Worm (Caenorhabditis elegans) whole organism, L2 larva: ENCODE results near the gene chk-1.

Source experiments
- C34F6.9 ChIP-seq: fragments of 150-350 bp; optimal IDR thresholded peaks from 2 replicates; lab custom pipeline; 2014; ENCODE audit warnings: missing biosample characterization, missing genetic modification characterization
- F13H6.1 ChIP-seq: sonication (generic microtip); optimal IDR thresholded peaks from 2 replicates; lab custom pipeline; 2016; ENCODE audit warnings: missing genetic modification characterization, missing compliant biosample characterization
- R02D3.7 ChIP-seq: fragments of 150-350 bp; optimal IDR thresholded peaks from 2 replicates; lab custom pipeline; 2014; ENCODE audit warnings: missing biosample characterization, missing genetic modification characterization
- Y55F3AM.14 ChIP-seq: fragments of 200-800 bp; sonication (Bioruptor generic); optimal IDR thresholded peaks from 2 replicates; lab custom pipeline; 2018; ENCODE audit warnings: mild to moderate bottlenecking, missing genetic modification characterization, missing compliant biosample characterization
- ZK546.5 ChIP-seq: sonication (generic microtip); optimal IDR thresholded peaks from 2 replicates; lab custom pipeline; 2017; ENCODE audit warnings: missing biosample characterization, missing genetic modification characterization
- alr-1 ChIP-seq: fragments of 150-350 bp; optimal IDR thresholded peaks from 2 replicates; lab custom pipeline; 2014; ENCODE audit warnings: missing biosample characterization, missing genetic modification characterization
- aly-2 ChIP-seq: fragments of 150-350 bp; optimal IDR thresholded peaks from 2 replicates; lab custom pipeline; 2014; ENCODE audit warnings: missing biosample characterization, missing genetic modification characterization
- ama-1 ChIP-seq: fragments of 150-350 bp; optimal IDR thresholded peaks from 2 replicates; lab custom pipeline; 2018; ENCODE audit warnings: inconsistent platforms
- ceh-16 ChIP-seq: fragments of 150-350 bp; optimal IDR thresholded peaks from 2 replicates; lab custom pipeline; 2014; ENCODE audit warnings: missing biosample characterization, missing genetic modification characterization
- ceh-82 ChIP-seq: fragments of 150-350 bp; optimal IDR thresholded peaks from 2 replicates; lab custom pipeline; 2014; ENCODE audit warnings: missing biosample characterization, missing genetic modification characterization
- crh-2 ChIP-seq: sonication (generic microtip); optimal IDR thresholded peaks from 2 replicates; lab custom pipeline; 2017; ENCODE audit warnings: missing biosample characterization, missing genetic modification characterization
- elt-3 ChIP-seq: sonication (generic microtip); optimal IDR thresholded peaks from 2 replicates; lab custom pipeline; 2017; ENCODE audit warnings: missing biosample characterization, missing genetic modification characterization
- fos-1 ChIP-seq: fragments of 150-350 bp; optimal IDR thresholded peaks from 2 replicates; lab custom pipeline; 2014; ENCODE audit warnings: missing biosample characterization, missing genetic modification characterization
- gmeb-1 ChIP-seq: fragments of 150-350 bp; optimal IDR thresholded peaks from 2 replicates; lab custom pipeline; 2014; ENCODE audit warnings: missing biosample characterization, missing genetic modification characterization
- mab-5 ChIP-seq: fragments of 150-350 bp; optimal IDR thresholded peaks from 2 replicates; lab custom pipeline; 2014; ENCODE audit warnings: missing biosample characterization, missing genetic modification characterization
- mbf-1 ChIP-seq: sonication (generic microtip); optimal IDR thresholded peaks from 2 replicates; lab custom pipeline; 2017; ENCODE audit warnings: missing biosample characterization, missing genetic modification characterization
- mdl-1 ChIP-seq, 2 experiments: fragments of 150-350 bp in 1 of 2; sonication (generic microtip) in 1 of 2; optimal IDR thresholded peaks; 2 replicates each; lab custom pipeline; 2017; ENCODE audit warnings: missing biosample characterization in 2 of 2, missing genetic modification characterization in 2 of 2
- nhr-10 ChIP-seq: sonication (generic microtip); optimal IDR thresholded peaks from 2 replicates; lab custom pipeline; 2017; ENCODE audit warnings: missing biosample characterization, missing genetic modification characterization
- nhr-11 ChIP-seq: fragments of 150-350 bp; optimal IDR thresholded peaks from 2 replicates; lab custom pipeline; 2014; ENCODE audit warnings: missing biosample characterization, missing genetic modification characterization
- nhr-12 ChIP-seq: fragments of 150-350 bp; optimal IDR thresholded peaks from 2 replicates; lab custom pipeline; 2014; ENCODE audit warnings: missing biosample characterization, missing genetic modification characterization
- nhr-129 ChIP-seq: fragments of 150-350 bp; optimal IDR thresholded peaks from 2 replicates; lab custom pipeline; 2014; ENCODE audit warnings: missing biosample characterization, missing genetic modification characterization
- nhr-21 ChIP-seq: fragments of 150-350 bp; optimal IDR thresholded peaks from 2 replicates; lab custom pipeline; 2014; ENCODE audit warnings: missing biosample characterization, missing genetic modification characterization
- nhr-23 ChIP-seq: fragments of 150-350 bp; optimal IDR thresholded peaks from 2 replicates; lab custom pipeline; 2014; ENCODE audit warnings: missing biosample characterization, missing genetic modification reagents, missing genetic modification characterization
- nhr-25 ChIP-seq: fragments of 150-350 bp; sonication (generic microtip); optimal IDR thresholded peaks from 3 replicates; lab custom pipeline; 2014; ENCODE audit warnings: missing biosample characterization, missing genetic modification characterization
- nhr-6 ChIP-seq: fragments of 150-350 bp; optimal IDR thresholded peaks from 2 replicates; lab custom pipeline; 2014; ENCODE audit warnings: missing biosample characterization, missing genetic modification characterization
- nhr-77 ChIP-seq: fragments of 150-350 bp; optimal IDR thresholded peaks from 2 replicates; lab custom pipeline; 2014; ENCODE audit warnings: missing biosample characterization, missing genetic modification characterization
- peb-1 ChIP-seq: fragments of 150-350 bp; optimal IDR thresholded peaks from 2 replicates; lab custom pipeline; 2014; ENCODE audit warnings: missing biosample characterization, missing genetic modification characterization
- skn-1 ChIP-seq: sonication (generic microtip); optimal IDR thresholded peaks from 2 replicates; lab custom pipeline; 2017; ENCODE audit warnings: missing biosample characterization, missing genetic modification characterization
- sma-3 ChIP-seq: sonication (generic microtip); optimal IDR thresholded peaks from 2 replicates; lab custom pipeline; 2016; ENCODE audit warnings: missing genetic modification reagents, missing genetic modification characterization, missing compliant biosample characterization
- sma-9 ChIP-seq, 2 experiments: fragments of 150-350 bp in 1 of 2; sonication (generic microtip) in 1 of 2; optimal IDR thresholded peaks; 2 replicates each; lab custom pipeline; 2014 to 2016; ENCODE audit warnings: missing genetic modification characterization in 2 of 2, mild to moderate bottlenecking in 1 of 2, missing biosample characterization in 1 of 2, missing compliant biosample characterization in 1 of 2, missing genetic modification reagents in 1 of 2, moderate library complexity in 1 of 2
- unc-39 ChIP-seq: fragments of 150-350 bp; optimal IDR thresholded peaks from 2 replicates; lab custom pipeline; 2014; ENCODE audit warnings: missing biosample characterization, missing genetic modification characterization
- ztf-4 ChIP-seq: fragments of 150-350 bp; optimal IDR thresholded peaks from 2 replicates; lab custom pipeline; 2014; ENCODE audit warnings: missing biosample characterization, missing genetic modification characterization

Gene chk-1

ce11 chrV:3776086-3776589 is 16.9 kb upstream of the chk-1 start, which contains the start of gene cysl-3:
Gene cysl-3 (minus strand): TSS chrV:3776136.
- TF ChIP-seq ceh-16 (tag; lab: Kevin White, UChicago) (no peak), nhr-77 (tag; lab: Kevin White, UChicago) (no peak), sma-9 (GFP tag; optimal IDR thresholded peaks at IDR 0.05; lab: Kevin White, UChicago) (no peak), sma-9 (tag; optimal IDR thresholded peaks at IDR 0.05; lab: Kevin White, UChicago) (no peak), gmeb-1 (tag; lab: Kevin White, UChicago) (no peak), ceh-82 (tag; lab: Kevin White, UChicago) (no peak), nhr-12 (tag; lab: Kevin White, UChicago) (no peak)

DNA sequence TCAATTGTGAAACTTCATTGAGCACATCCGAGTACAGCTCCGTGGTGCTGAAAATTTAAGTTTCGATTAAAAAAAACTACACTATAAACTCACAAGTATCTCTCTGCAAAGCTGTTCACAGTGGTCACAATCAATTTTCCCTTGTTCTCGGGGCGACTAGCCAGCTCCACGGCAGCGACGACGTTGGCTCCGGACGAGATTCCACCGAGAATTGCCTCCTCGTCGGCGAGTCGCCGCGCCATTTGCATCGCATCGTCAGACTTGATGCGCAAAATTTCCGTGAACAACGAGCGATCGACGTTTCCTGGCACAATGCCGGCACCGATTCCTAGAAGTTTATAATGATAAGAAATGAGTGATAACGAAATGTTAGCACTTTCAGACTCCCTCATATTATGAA is 15.4 kb upstream of the chk-1 start:
- no peak for TF ChIP-seq mbf-1 (tag; lab: Kevin White, UChicago)
- no peak for TF ChIP-seq mab-5 (tag; lab: Kevin White, UChicago)
- no peak for TF ChIP-seq skn-1 (tag; lab: Kevin White, UChicago)

ce11 chrV:3773618-3774017 is 14.3 kb upstream of the chk-1 start:
- no peak for TF ChIP-seq mab-5 (tag; lab: Kevin White, UChicago)
- TF ChIP-seq nhr-10: no peak
- TF ChIP-seq F13H6.1 (tag; lab: Kevin White, UChicago): no peak
- TF ChIP-seq mdl-1 (tag; optimal IDR thresholded peaks at IDR 0.05; lab: Kevin White, UChicago): no peak
- no peak for TF ChIP-seq nhr-11 (tag; lab: Kevin White, UChicago)
- no peak for TF ChIP-seq fos-1 (tag; lab: Kevin White, UChicago)
- no peak for TF ChIP-seq unc-39 (tag; lab: Kevin White, UChicago)
- TF ChIP-seq nhr-129: no peak
- no peak for TF ChIP-seq ZK546.5 (tag; lab: Kevin White, UChicago)

DNA sequence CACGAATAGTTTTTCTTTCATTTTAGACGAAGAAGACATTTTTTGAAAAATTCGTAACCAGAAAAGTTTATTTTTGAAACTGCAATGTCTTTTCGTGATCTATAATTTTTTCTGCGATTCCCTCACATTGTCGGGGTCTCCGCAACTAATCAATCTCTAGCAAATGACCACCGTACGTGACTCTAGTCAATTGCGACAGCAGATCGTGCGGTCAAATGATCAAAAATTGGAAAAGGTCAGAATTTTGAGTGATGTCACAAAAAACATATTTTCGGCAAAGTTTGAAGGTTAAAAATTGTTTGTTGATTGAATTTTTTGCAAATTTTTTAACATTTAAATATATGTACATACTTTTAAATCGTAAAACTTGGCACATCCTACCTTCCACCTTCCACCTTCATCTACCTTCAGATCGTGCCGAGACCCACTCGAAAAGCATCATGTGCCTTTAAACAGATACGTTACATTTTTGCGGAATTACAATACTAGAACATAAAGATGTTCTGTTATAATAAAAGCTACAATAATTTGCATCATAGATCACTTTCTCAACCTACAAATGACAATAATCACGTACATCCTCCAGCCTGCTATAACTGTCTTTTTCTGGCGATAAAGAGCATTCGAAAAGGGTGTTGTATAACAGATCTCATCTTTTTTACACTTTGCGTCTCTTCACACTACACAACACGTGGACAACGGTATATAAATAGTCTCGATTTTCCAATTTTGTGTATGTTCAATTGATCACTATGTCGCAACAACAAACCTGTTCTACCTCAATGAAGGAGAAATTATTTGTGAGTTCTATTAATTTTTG is 12.4 kb upstream of the chk-1 start, which contains the start of the genes R08E5.1 and rips-1:
TSS of gene R08E5.1 (minus strand) at position 82 of the 820 bp plus-strand sequence.
TSS of gene rips-1 (plus strand) at position 585 of the 820 bp plus-strand sequence.
- peak; percentile 12 for TF ChIP-seq nhr-25 (tag; lab: Kevin White, UChicago)
- TF ChIP-seq alr-1 (tag; lab: Kevin White, UChicago): no peak
- TF ChIP-seq ama-1 (lab: Kevin White, UChicago): no peak
- TF ChIP-seq Y55F3AM.14 (GFP tag; lab: Kevin White, UChicago): no peak
- TF ChIP-seq nhr-21 (tag; lab: Kevin White, UChicago): peak; percentile 4
- TF ChIP-seq crh-2 (tag; lab: Kevin White, UChicago): peak; percentile 29
- TF ChIP-seq sma-9 (GFP tag; optimal IDR thresholded peaks at IDR 0.05; lab: Kevin White, UChicago): peak; percentile 18
- no peak for TF ChIP-seq sma-9 (tag; optimal IDR thresholded peaks at IDR 0.05; lab: Kevin White, UChicago)
- TF ChIP-seq gmeb-1 (tag; lab: Kevin White, UChicago): peak; percentile 12

DNA sequence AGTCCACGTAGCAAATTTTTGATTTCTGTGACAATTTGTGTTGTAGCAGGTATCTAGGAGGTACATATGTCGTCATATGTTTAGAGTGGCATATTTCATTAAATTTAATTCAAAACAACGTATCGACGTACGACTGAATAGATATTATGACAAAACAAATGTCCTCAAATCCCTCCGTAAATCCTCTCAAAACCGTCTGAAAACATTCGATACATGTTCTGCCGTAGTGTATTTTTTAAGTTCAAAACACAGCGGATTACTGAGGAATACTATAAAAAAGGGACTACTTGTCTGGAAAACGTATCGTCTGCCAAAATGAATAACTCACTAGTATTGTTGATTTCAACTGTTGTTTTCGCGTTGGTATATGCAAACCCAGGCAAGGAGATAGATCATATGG is 9.0 kb upstream of the chk-1 start, which contains the start of gene R08E5.4:
TSS of gene R08E5.4 (plus strand) at position 301 of the 400 bp plus-strand sequence.
- no peak for TF ChIP-seq C34F6.9 (tag; lab: Kevin White, UChicago)
- TF ChIP-seq ceh-82 (tag; lab: Kevin White, UChicago): no peak
- no peak for TF ChIP-seq elt-3 (tag; lab: Kevin White, UChicago)
- TF ChIP-seq nhr-12 (tag; lab: Kevin White, UChicago): no peak
- no peak for TF ChIP-seq aly-2 (tag; lab: Kevin White, UChicago)
- TF ChIP-seq, all 48 proteins: peak for 0

DNA sequence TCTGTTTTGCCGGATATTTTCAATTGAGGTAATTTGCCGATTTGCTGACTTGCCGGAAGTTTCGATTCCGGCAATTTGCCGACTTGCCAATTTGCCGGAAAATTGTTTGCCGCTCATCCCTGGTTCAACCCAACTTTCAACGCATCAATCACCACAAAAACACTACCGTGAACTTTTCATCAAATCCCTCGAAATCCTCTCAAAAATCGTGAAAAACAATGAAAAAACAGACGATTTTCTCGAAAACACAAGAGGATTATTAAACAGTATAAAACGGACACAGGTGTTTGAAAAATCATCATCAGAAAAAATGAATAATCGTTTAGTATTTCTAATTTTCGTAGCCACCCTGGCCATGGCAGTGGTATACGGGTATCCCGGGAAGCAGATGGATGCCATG is 7.6 kb upstream of the chk-1 start, which contains the start of gene Y39H10A.1:
TSS of gene Y39H10A.1 (plus strand) at position 301 of the 400 bp plus-strand sequence.
- TF ChIP-seq C34F6.9 (tag; lab: Kevin White, UChicago) (no peak), R02D3.7 (tag; lab: Kevin White, UChicago) (no peak), F13H6.1 (tag; lab: Kevin White, UChicago) (no peak), crh-2 (tag; lab: Kevin White, UChicago) (no peak), nhr-25 (tag; lab: Kevin White, UChicago) (no peak), ama-1 (lab: Kevin White, UChicago) (no peak), nhr-12 (tag; lab: Kevin White, UChicago) (no peak), nhr-77 (tag; lab: Kevin White, UChicago) (no peak), elt-3 (tag; lab: Kevin White, UChicago) (no peak), nhr-11 (tag; lab: Kevin White, UChicago) (no peak), nhr-23 (no peak), nhr-6 (tag; lab: Kevin White, UChicago) (no peak), ceh-82 (tag; lab: Kevin White, UChicago) (no peak), peb-1 (no peak), sma-9 (GFP tag; optimal IDR thresholded peaks at IDR 0.05; lab: Kevin White, UChicago) (no peak), sma-9 (tag; optimal IDR thresholded peaks at IDR 0.05; lab: Kevin White, UChicago) (no peak), nhr-10 (no peak), nhr-21 (tag; lab: Kevin White, UChicago) (no peak), unc-39 (tag; lab: Kevin White, UChicago) (no peak), sma-3 (GFP tag; lab: Kevin White, UChicago) (no peak), ztf-4 (tag; lab: Kevin White, UChicago) (no peak)
